Worm (Caenorhabditis elegans): ENCODE measurements around the gene iscu-1.

Gene iscu-1

ce11 chrIV:13827586-13827985 is 43.8 kb downstream of the iscu-1 start, which contains the start of gene rga-5:
TSS of gene rga-5 (plus strand) at chrIV:13827886.
- no peak for TF ChIP-seq unc-62 (GFP tag; optimal IDR thresholded peaks at IDR 0.05)
- TF ChIP-seq ztf-4 (tag; optimal IDR thresholded peaks at IDR 0.05): no peak
- TF ChIP-seq unc-39 (tag; optimal IDR thresholded peaks at IDR 0.05): no peak
- TF ChIP-seq aly-2 (tag; optimal IDR thresholded peaks at IDR 0.05): no peak
- no peak for TF ChIP-seq mml-1 (tag; optimal IDR thresholded peaks at IDR 0.05)
- no peak for TF ChIP-seq lin-39 (tag; optimal IDR thresholded peaks at IDR 0.05)
- no peak for TF ChIP-seq ceh-28 (tag; optimal IDR thresholded peaks at IDR 0.05)
- no peak for TF ChIP-seq tbx-2 (tag; optimal IDR thresholded peaks at IDR 0.05)
- no peak for TF ChIP-seq nhr-77 (tag; optimal IDR thresholded peaks at IDR 0.05)
- TF ChIP-seq ceh-9 (tag; optimal IDR thresholded peaks at IDR 0.05): no peak
